Fruit fly (Drosophila melanogaster) whole organism, prepupa: ENCODE data around the gene chp.

ENCODE experiments used
- Blimp-1 ChIP-seq: fragments of 200-800 bp; sonication (Bioruptor generic); optimal IDR thresholded peaks from 3 replicates; lab custom pipeline; 2017; ENCODE audit warnings: missing biosample characterization, missing genetic modification characterization, mild to moderate bottlenecking, moderate library complexity, missing genetic modification reagents
- CG10631 ChIP-seq: fragments of 200-800 bp; sonication (Bioruptor generic); optimal IDR thresholded peaks from 2 replicates; lab custom pipeline; 2016; ENCODE audit warnings: missing biosample characterization, missing genetic modification characterization
- CG11294 ChIP-seq: fragments of 200-800 bp; sonication (Bioruptor generic); IDR thresholded peaks from 2 replicates; pipeline ENCODE4 v1.3.6; 2022; ENCODE audit warnings: missing biosample characterization, missing genetic modification characterization
- CG11762 ChIP-seq: fragments of 200-800 bp; sonication (Bioruptor generic); optimal IDR thresholded peaks from 3 replicates; lab custom pipeline; 2016; ENCODE audit warnings: missing biosample characterization, missing genetic modification characterization; ENCODE audit not compliant: insufficient read depth
- CG1621 ChIP-seq: fragments of 200-800 bp; sonication (Bioruptor generic); optimal IDR thresholded peaks from 3 replicates; lab custom pipeline; 2018; ENCODE audit warnings: missing biosample characterization, mild to moderate bottlenecking, missing genetic modification characterization
- CG3032 ChIP-seq: fragments of 200-800 bp; optimal IDR thresholded peaks from 2 replicates; lab custom pipeline; 2019; ENCODE audit warnings: missing biosample characterization, mild to moderate bottlenecking, missing genetic modification characterization, moderate library complexity
- CG32006 ChIP-seq: fragments of 200-800 bp; sonication (Bioruptor generic); optimal IDR thresholded peaks from 3 replicates; lab custom pipeline; 2017; ENCODE audit warnings: missing biosample characterization, mild to moderate bottlenecking, missing genetic modification characterization
- CG34406 ChIP-seq: fragments of 200-800 bp; sonication (Bioruptor generic); optimal IDR thresholded peaks from 3 replicates; lab custom pipeline; 2016; ENCODE audit warnings: missing biosample characterization, missing genetic modification characterization
- CG6163 ChIP-seq: fragments of 200-800 bp; sonication (Bioruptor generic); IDR thresholded peaks from 3 replicates; pipeline ENCODE4 v1.3.6; 2022; ENCODE audit warnings: missing biosample characterization, missing genetic modification characterization
- CG6276 ChIP-seq: fragments of 200-800 bp; sonication (Bioruptor generic); optimal IDR thresholded peaks from 2 replicates; lab custom pipeline; 2017; ENCODE audit warnings: missing biosample characterization, mild to moderate bottlenecking, missing genetic modification characterization
- CG6854 ChIP-seq: fragments of 200-800 bp; sonication (Bioruptor generic); optimal IDR thresholded peaks from 2 replicates; lab custom pipeline; 2017; ENCODE audit warnings: missing biosample characterization, mild to moderate bottlenecking, missing genetic modification characterization
- CG7368 ChIP-seq: fragments of 200-800 bp; sonication (Bioruptor generic); optimal IDR thresholded peaks from 3 replicates; lab custom pipeline; 2016; ENCODE audit warnings: missing biosample characterization, missing genetic modification characterization
- CG8119 ChIP-seq: fragments of 200-800 bp; sonication (Bioruptor generic); IDR thresholded peaks from 3 replicates; pipeline ENCODE4 v1.3.6; 2022; ENCODE audit warnings: missing biosample characterization, missing genetic modification characterization
- CG8319 ChIP-seq: fragments of 200-800 bp; sonication (Bioruptor generic); optimal IDR thresholded peaks from 3 replicates; lab custom pipeline; 2016; ENCODE audit warnings: missing biosample characterization, missing genetic modification characterization
- CG8632 ChIP-seq: fragments of 200-800 bp; sonication (Bioruptor generic); optimal IDR thresholded peaks from 3 replicates; lab custom pipeline; 2016; ENCODE audit warnings: missing biosample characterization, missing genetic modification characterization
- Eip75B ChIP-seq: fragments of 200-800 bp; sonication (Bioruptor generic); optimal IDR thresholded peaks from 3 replicates; lab custom pipeline; 2016; ENCODE audit warnings: missing biosample characterization, missing genetic modification characterization
- Eip78C ChIP-seq: fragments of 200-800 bp; sonication (Bioruptor generic); peaks from one replicate; lab custom pipeline; 2016; ENCODE audit warnings: missing biosample characterization, missing genetic modification characterization
- Eip93F ChIP-seq: fragments of 200-800 bp; sonication (Bioruptor generic); optimal IDR thresholded peaks from 2 replicates; lab custom pipeline; 2016; ENCODE audit warnings: missing biosample characterization, mild to moderate bottlenecking, missing genetic modification characterization
- Gug ChIP-seq: fragments of 200-800 bp; sonication (Bioruptor generic); IDR thresholded peaks from 2 replicates; pipeline ENCODE4 v1.3.6; 2022; ENCODE audit warnings: missing biosample characterization, missing genetic modification characterization
- Hr39 ChIP-seq: fragments of 200-800 bp; sonication (Bioruptor generic); optimal IDR thresholded peaks from 2 replicates; lab custom pipeline; 2016; ENCODE audit warnings: missing biosample characterization, missing genetic modification characterization
- Hr4 ChIP-seq: fragments of 200-800 bp; sonication (Bioruptor generic); optimal IDR thresholded peaks from 3 replicates; lab custom pipeline; 2016; ENCODE audit warnings: missing biosample characterization, missing genetic modification characterization
- Lpt ChIP-seq: fragments of 200-800 bp; sonication (Bioruptor generic); optimal IDR thresholded peaks from 3 replicates; lab custom pipeline; 2016; ENCODE audit warnings: missing biosample characterization, missing genetic modification characterization
- Met ChIP-seq: fragments of 200-800 bp; sonication (Bioruptor generic); optimal IDR thresholded peaks from 3 replicates; lab custom pipeline; 2016; ENCODE audit warnings: missing biosample characterization, missing genetic modification characterization
- OdsH ChIP-seq: fragments of 200-800 bp; sonication (Bioruptor generic); optimal IDR thresholded peaks from 3 replicates; lab custom pipeline; 2016; ENCODE audit warnings: missing biosample characterization, missing genetic modification characterization
- Smox ChIP-seq: fragments of 200-800 bp; sonication (Bioruptor generic); optimal IDR thresholded peaks from 3 replicates; lab custom pipeline; 2016; ENCODE audit warnings: missing biosample characterization, missing genetic modification characterization
- acj6 ChIP-seq: fragments of 200-800 bp; sonication (Bioruptor generic); optimal IDR thresholded peaks from 3 replicates; lab custom pipeline; 2016; ENCODE audit warnings: missing biosample characterization, missing genetic modification characterization
- dsx ChIP-seq: fragments of 200-800 bp; optimal IDR thresholded peaks from 3 replicates; lab custom pipeline; 2019; ENCODE audit warnings: missing biosample characterization, mild to moderate bottlenecking, missing genetic modification characterization, moderate library complexity; ENCODE audit not compliant: poor library complexity, severe bottlenecking
- eg ChIP-seq: fragments of 200-800 bp; sonication (Bioruptor generic); IDR thresholded peaks from 3 replicates; pipeline ENCODE4 v1.3.6; 2022; ENCODE audit warnings: missing biosample characterization, missing genetic modification characterization
- esn ChIP-seq: fragments of 200-800 bp; sonication (Bioruptor generic); optimal IDR thresholded peaks from 2 replicates; lab custom pipeline; 2016; ENCODE audit warnings: missing biosample characterization, mild to moderate bottlenecking, missing genetic modification characterization, moderate library complexity
- fd85E ChIP-seq: fragments of 200-800 bp; sonication (Bioruptor generic); optimal IDR thresholded peaks from 3 replicates; lab custom pipeline; 2016; ENCODE audit warnings: missing biosample characterization, missing genetic modification characterization
- lz ChIP-seq: fragments of 200-800 bp; sonication (Bioruptor generic); optimal IDR thresholded peaks from 3 replicates; lab custom pipeline; 2016; ENCODE audit warnings: missing biosample characterization, missing genetic modification characterization
- net ChIP-seq: fragments of 200-800 bp; sonication (Bioruptor generic); optimal IDR thresholded peaks from 3 replicates; lab custom pipeline; 2016; ENCODE audit warnings: missing biosample characterization, missing genetic modification characterization
- pdm3 ChIP-seq: fragments of 200-800 bp; sonication (Bioruptor generic); optimal IDR thresholded peaks from 3 replicates; lab custom pipeline; 2016; ENCODE audit warnings: missing biosample characterization, missing genetic modification characterization
- salr ChIP-seq, 2 experiments: fragments of 200-800 bp; sonication (Bioruptor generic); optimal IDR thresholded peaks; 3 replicates each; lab custom pipeline; 2016 to 2018; ENCODE audit warnings: missing biosample characterization in 2 of 2, missing genetic modification characterization in 2 of 2, mild to moderate bottlenecking in 1 of 2
- spab ChIP-seq: fragments of 200-800 bp; sonication (Bioruptor generic); optimal IDR thresholded peaks from 2 replicates; lab custom pipeline; 2017; ENCODE audit warnings: missing biosample characterization, mild to moderate bottlenecking, missing genetic modification characterization, missing genetic modification reagents
- ss ChIP-seq, 2 experiments: fragments of 200-800 bp; sonication (Bioruptor generic); optimal IDR thresholded peaks; 2 replicates in 1 of 2; 3 replicates in 1 of 2; lab custom pipeline; 2017 to 2018; ENCODE audit warnings: mild to moderate bottlenecking in 2 of 2, missing biosample characterization in 2 of 2, missing genetic modification characterization in 2 of 2, moderate library complexity in 1 of 2
- svp ChIP-seq: fragments of 200-800 bp; sonication (Bioruptor generic); peaks from one replicate; lab custom pipeline; 2016; ENCODE audit warnings: missing biosample characterization, missing genetic modification characterization
- topi ChIP-seq: fragments of 200-800 bp; sonication (Bioruptor generic); optimal IDR thresholded peaks from 3 replicates; lab custom pipeline; 2016; ENCODE audit warnings: missing biosample characterization, missing genetic modification characterization
- vri ChIP-seq: fragments of 200-800 bp; sonication (Bioruptor generic); optimal IDR thresholded peaks from 3 replicates; lab custom pipeline; 2016; ENCODE audit warnings: missing biosample characterization, mild to moderate bottlenecking, missing genetic modification characterization

chp gene

dm6 chr3R:31221337-31222047 is 11.0 kb upstream of the chp start (continued):
- peak; percentile 91 for TF ChIP-seq svp
- no peak for TF ChIP-seq acj6
- no peak for TF ChIP-seq Gug (GFP tag; lab: Robert Waterston, UW)
- no peak for TF ChIP-seq lz (GFP tag; lab: Kevin White, UChicago)
- peak; percentile 66 for TF ChIP-seq dsx (GFP tag; lab: Kevin White, UChicago)
- peak; percentile 79 for TF ChIP-seq spab
- no peak for TF ChIP-seq CG6163 (GFP tag; lab: Robert Waterston, UW)
- peak; percentile 88 to 92 for TF ChIP-seq ss (GFP tag; optimal IDR thresholded peaks at IDR 0.05; lab: Kevin White, UChicago)
- TF ChIP-seq CG3032, result peak; percentile 62
- no peak for TF ChIP-seq Hr4 (GFP tag; lab: Kevin White, UChicago)
- peak; percentile 28 for TF ChIP-seq CG8632 (GFP tag; lab: Kevin White, UChicago)
- TF ChIP-seq CG32006, result peak; percentile 66
- no peak for TF ChIP-seq CG11294 (GFP tag; lab: Robert Waterston, UW)
- peak; percentile 41 for TF ChIP-seq Eip75B (GFP tag; lab: Kevin White, UChicago)
- peak; percentile 37 for TF ChIP-seq Blimp-1
- peak; percentile 71 for TF ChIP-seq net (GFP tag; lab: Kevin White, UChicago)
- TF ChIP-seq CG6276, result peak; percentile 85
- TF ChIP-seq CG7368 (GFP tag; lab: Kevin White, UChicago), result peak; percentile 29
- TF ChIP-seq fd85E (GFP tag; lab: Kevin White, UChicago), result no peak
- TF ChIP-seq salr (GFP tag; optimal IDR thresholded peaks at IDR 0.05; lab: Kevin White, UChicago), result peak; percentile 58 to 74
- no peak for TF ChIP-seq eg (GFP tag; lab: Robert Waterston, UW)
- no peak for TF ChIP-seq esn (GFP tag; lab: Kevin White, UChicago)
- peak; percentile 44 for TF ChIP-seq pdm3 (GFP tag; lab: Kevin White, UChicago)
- peak; percentile 54 for TF ChIP-seq CG6854

dm6 chr3R:31220456-31221336 is 10.2 kb upstream of the chp start, which contains the start of gene CG12054:
Gene CG12054, plus strand, starts transcription at chr3R:31220702.
- TF ChIP-seq OdsH (GFP tag; lab: Kevin White, UChicago) (peak; percentile 12), svp (peak; percentile 34), Smox (GFP tag; lab: Kevin White, UChicago) (no peak), topi (GFP tag; lab: Kevin White, UChicago) (peak; percentile 18), Eip78C (GFP tag; lab: Kevin White, UChicago) (peak; percentile 76), esn (GFP tag; lab: Kevin White, UChicago) (peak; percentile 31), pdm3 (GFP tag; lab: Kevin White, UChicago) (peak; percentile 23), vri (GFP tag; lab: Kevin White, UChicago) (peak; percentile 100), CG6854 (no peak)

- TF ChIP-seq CG8119 (GFP tag; lab: Robert Waterston, UW) (no peak), CG8319 (no peak), Hr39 (GFP tag; lab: Kevin White, UChicago) (no peak), OdsH (GFP tag; lab: Kevin White, UChicago) (no peak), Lpt (GFP tag; lab: Kevin White, UChicago) (no peak), Eip93F (no peak), topi (GFP tag; lab: Kevin White, UChicago) (no peak), eg (GFP tag; lab: Robert Waterston, UW) (no peak), vri (GFP tag; lab: Kevin White, UChicago) (peak; percentile 99), lz (GFP tag; lab: Kevin White, UChicago) (no peak), CG11294 (GFP tag; lab: Robert Waterston, UW) (no peak), fd85E (GFP tag; lab: Kevin White, UChicago) (no peak), esn (GFP tag; lab: Kevin White, UChicago) (peak; percentile 3), CG7368 (GFP tag; lab: Kevin White, UChicago) (no peak), CG11762 (no peak), CG8632 (GFP tag; lab: Kevin White, UChicago) (no peak), dsx (GFP tag; lab: Kevin White, UChicago) (peak; percentile 94), acj6 (no peak), CG10631 (no peak), net (GFP tag; lab: Kevin White, UChicago) (peak; percentile 49), Met (no peak), CG34406 (GFP tag; lab: Kevin White, UChicago) (no peak), spab (no peak), CG6276 (no peak), ss (GFP tag; optimal IDR thresholded peaks at IDR 0.05; lab: Kevin White, UChicago) (peak in 1 of 2 experiments; percentile 59), CG1621 (tag; lab: Kevin White, UChicago) (peak; percentile 1)
These were observed 8.8 kb upstream of the chp start, which contains the start of gene ATPsynC for dm6 chr3R:31218997-31219992. Gene ATPsynC, minus strand, starts transcription at chr3R:31219630.
